Worm (Caenorhabditis elegans): ENCODE results near the gene tsp-10.

- TF ChIP-seq lsl-1 (GFP tag; optimal IDR thresholded peaks at IDR 0.05) (no peak), ztf-18 (tag; optimal IDR thresholded peaks at IDR 0.05) (no peak), B0035.1 (tag; optimal IDR thresholded peaks at IDR 0.05) (no peak), snpc-4 (GFP tag; optimal IDR thresholded peaks at IDR 0.05) (no peak), snpc-4 (tag; optimal IDR thresholded peaks at IDR 0.05) (no peak), dpl-1 (GFP tag; optimal IDR thresholded peaks at IDR 0.05) (no peak), ccch-3 (GFP tag; optimal IDR thresholded peaks at IDR 0.05) (no peak), ceh-58 (GFP tag; IDR thresholded peaks at IDR 0.05) (no peak), ztf-26 (tag; optimal IDR thresholded peaks at IDR 0.05) (no peak), B0261.1 (tag; optimal IDR thresholded peaks at IDR 0.05) (no peak)
These were observed 16.9 kb upstream of the tsp-10 start, which contains the start of gene C18H9.6 for ce11 chrII:6701497-6701896.

Data from whole organism, young adult.